Worm (Caenorhabditis elegans) whole organism, early embryonic: ENCODE measurements around the gene F07C6.3.

Source experiments
- B0310.2 ChIP-seq: sonication (generic microtip); optimal IDR thresholded peaks from 2 replicates; lab custom pipeline; 2016; ENCODE audit warnings: mild to moderate bottlenecking, missing genetic modification characterization, missing compliant biosample characterization
- F13C5.2 ChIP-seq: sonication (generic microtip); optimal IDR thresholded peaks from 2 replicates; lab custom pipeline; 2017; ENCODE audit warnings: mild to moderate bottlenecking, missing genetic modification characterization, inconsistent platforms, missing compliant biosample characterization
- aly-1 ChIP-seq: sonication (generic microtip); optimal IDR thresholded peaks from 2 replicates; lab custom pipeline; 2016; ENCODE audit warnings: missing genetic modification characterization, missing compliant biosample characterization
- ama-1 ChIP-seq: fragments of 150-350 bp; optimal IDR thresholded peaks from 2 replicates; lab custom pipeline; 2014
- ceh-13 ChIP-seq: fragments of 200-800 bp; sonication (Bioruptor generic); optimal IDR thresholded peaks from 2 replicates; lab custom pipeline; 2018; ENCODE audit warnings: mild to moderate bottlenecking, missing genetic modification characterization, missing compliant biosample characterization
- ceh-36 ChIP-seq: sonication (generic microtip); optimal IDR thresholded peaks from 2 replicates; lab custom pipeline; 2016; ENCODE audit warnings: missing genetic modification characterization, inconsistent platforms, missing compliant biosample characterization
- ets-7 ChIP-seq: sonication (generic microtip); optimal IDR thresholded peaks from 2 replicates; lab custom pipeline; 2016; ENCODE audit warnings: missing genotype, missing genetic modification characterization, missing compliant biosample characterization
- flt-1 ChIP-seq: fragments of 200-800 bp; sonication (Bioruptor generic); IDR thresholded peaks from 2 replicates; pipeline ENCODE4 v1.3.6; 2022; ENCODE audit warnings: missing genetic modification characterization, missing compliant biosample characterization
- hmbx-1 ChIP-seq: sonication (generic microtip); optimal IDR thresholded peaks from 2 replicates; lab custom pipeline; 2016; ENCODE audit warnings: mild to moderate bottlenecking, missing genetic modification characterization, missing compliant biosample characterization
- hmg-4 ChIP-seq: fragments of 200-800 bp; sonication (Bioruptor generic); optimal IDR thresholded peaks from 2 replicates; lab custom pipeline; 2018; ENCODE audit warnings: mild to moderate bottlenecking, missing genetic modification characterization, missing compliant biosample characterization
- hnd-1 ChIP-seq: sonication (generic microtip); optimal IDR thresholded peaks from 2 replicates; lab custom pipeline; 2016; ENCODE audit warnings: missing genetic modification characterization, missing compliant biosample characterization
- pes-1 ChIP-seq: fragments of 200-800 bp; sonication (Bioruptor generic); IDR thresholded peaks from 2 replicates; pipeline ENCODE4 v1.3.6; 2022; ENCODE audit warnings: missing genetic modification reagents, missing genetic modification characterization, missing compliant biosample characterization
- scrt-1 ChIP-seq: fragments of 200-800 bp; sonication (Bioruptor generic); IDR thresholded peaks from 2 replicates; pipeline ENCODE4 v1.3.6; 2022; ENCODE audit warnings: missing genetic modification characterization, missing compliant biosample characterization
- sea-1 ChIP-seq: fragments of 200-800 bp; sonication (Bioruptor generic); conservative IDR thresholded peaks from 2 replicates; pipeline ENCODE4 v1.3.6; 2022; ENCODE audit warnings: missing genetic modification characterization, missing compliant biosample characterization
- tbx-11 ChIP-seq: fragments of 200-800 bp; sonication (Bioruptor generic); IDR thresholded peaks from 2 replicates; pipeline ENCODE4 v1.3.6; 2022; ENCODE audit warnings: missing genetic modification characterization, missing compliant biosample characterization
- tbx-37 ChIP-seq: fragments of 200-800 bp; sonication (Bioruptor generic); conservative IDR thresholded peaks from 2 replicates; pipeline ENCODE4 v1.3.6; 2022; ENCODE audit warnings: missing genetic modification reagents, missing genetic modification characterization, missing compliant biosample characterization
- tra-4 ChIP-seq: sonication (generic microtip); optimal IDR thresholded peaks from 2 replicates; lab custom pipeline; 2017; ENCODE audit warnings: missing genetic modification characterization, missing compliant biosample characterization

The F07C6.3 gene

DNA sequence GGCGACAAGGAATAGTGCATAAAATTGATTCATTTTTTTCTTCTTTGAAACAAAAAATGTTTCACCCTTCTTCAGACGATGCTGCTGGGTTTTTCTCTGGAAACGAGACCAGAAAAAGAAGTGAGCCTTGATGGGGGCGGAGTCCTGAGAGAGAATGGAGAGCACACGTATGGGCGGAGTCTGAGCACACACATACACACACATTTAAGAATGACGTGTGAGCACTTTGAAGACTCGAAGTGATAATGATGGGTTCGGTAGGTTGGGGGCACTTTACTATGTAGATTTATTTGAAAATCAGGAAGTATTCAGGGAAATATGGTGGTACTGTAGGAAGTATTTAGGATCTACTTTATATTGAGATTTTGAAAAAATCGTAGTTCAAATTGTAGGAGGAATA lies 31.6 kb upstream of the F07C6.3 start, which contains the start of gene flp-9:
Gene flp-9 (minus strand): TSS at position 101 of the 400 bp plus-strand sequence.
- no peak for TF ChIP-seq tbx-11
- TF ChIP-seq hnd-1 (tag; lab: Kevin White, UChicago), result no peak
- no peak for TF ChIP-seq ama-1 (lab: Kevin White, UChicago)
- no peak for TF ChIP-seq ets-7
- TF ChIP-seq ceh-13, result no peak
- TF ChIP-seq tbx-37 (GFP tag; lab: Robert Waterston, UW), result no peak
- no peak for TF ChIP-seq tra-4 (tag; lab: Kevin White, UChicago)
- no peak for TF ChIP-seq hmbx-1 (tag; lab: Kevin White, UChicago)
- no peak for TF ChIP-seq ceh-36
- no peak for TF ChIP-seq F13C5.2

DNA sequence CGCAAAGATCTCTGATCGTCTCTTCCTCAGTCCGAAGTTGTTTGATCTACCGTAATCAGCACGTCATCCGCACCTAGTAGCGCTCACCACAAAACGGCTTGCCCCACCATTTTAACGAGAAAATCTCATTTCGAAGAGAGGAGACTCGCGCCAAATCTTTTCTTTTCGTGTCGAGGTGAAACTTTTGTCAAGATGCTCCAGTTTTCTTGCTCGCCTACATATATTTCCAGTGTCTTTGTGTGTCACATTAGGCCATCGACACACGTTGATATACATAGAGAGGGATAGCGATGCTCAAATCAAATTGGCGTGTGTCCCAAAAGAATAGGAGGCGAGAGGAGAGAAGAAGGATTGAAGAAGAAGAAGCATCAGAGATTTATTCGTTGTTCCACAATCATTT lies 26.3 kb upstream of the F07C6.3 start:
- TF ChIP-seq aly-1 (no peak), B0310.2 (tag; lab: Kevin White, UChicago) (no peak), ama-1 (lab: Kevin White, UChicago) (no peak), hnd-1 (tag; lab: Kevin White, UChicago) (no peak), hmbx-1 (tag; lab: Kevin White, UChicago) (no peak), ceh-13 (no peak), ets-7 (no peak), tra-4 (tag; lab: Kevin White, UChicago) (no peak), F13C5.2 (no peak), flt-1 (GFP tag; lab: Robert Waterston, UW) (no peak), pes-1 (GFP tag; lab: Robert Waterston, UW) (no peak), hmg-4 (no peak), tbx-37 (GFP tag; lab: Robert Waterston, UW) (no peak), ceh-36 (no peak), sea-1 (GFP tag; lab: Robert Waterston, UW) (no peak)

DNA sequence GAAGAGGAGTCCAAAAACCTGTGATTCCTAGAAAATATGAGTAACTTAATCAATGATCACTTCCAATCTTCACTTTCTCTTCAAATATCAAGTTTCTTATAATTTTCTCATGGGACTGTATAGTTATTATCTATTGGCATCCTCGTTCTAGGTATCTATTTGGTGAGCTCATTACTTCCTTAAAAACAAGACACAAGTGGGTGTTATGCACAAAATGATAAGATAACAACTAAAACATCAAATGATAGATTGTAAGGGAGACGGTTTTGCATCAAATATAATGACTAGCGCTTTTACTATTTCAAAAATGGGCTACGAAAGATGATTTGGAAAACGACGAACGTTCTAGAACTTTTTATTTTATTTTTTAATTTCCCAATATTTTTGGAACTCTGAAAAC lies 24.0 kb upstream of the F07C6.3 start, which contains the start of gene ZK897.10:
Gene ZK897.10 (plus strand): TSS at position 285 of the 400 bp plus-strand sequence.
- TF ChIP-seq hmbx-1 (tag; lab: Kevin White, UChicago), result no peak
- no peak for TF ChIP-seq pes-1 (GFP tag; lab: Robert Waterston, UW)
- TF ChIP-seq ama-1 (lab: Kevin White, UChicago), result no peak
- no peak for TF ChIP-seq tbx-37 (GFP tag; lab: Robert Waterston, UW)
- no peak for TF ChIP-seq flt-1 (GFP tag; lab: Robert Waterston, UW)
- no peak for TF ChIP-seq tbx-11
- TF ChIP-seq tra-4 (tag; lab: Kevin White, UChicago), result no peak
- TF ChIP-seq ceh-36, result no peak
- TF ChIP-seq aly-1, result no peak
- TF ChIP-seq hnd-1 (tag; lab: Kevin White, UChicago), result no peak
- TF ChIP-seq hmg-4, result no peak

ce11 chrIV:12771414-12771813 lies 17.6 kb upstream of the F07C6.3 start:
- TF ChIP-seq tbx-11 (no peak), ets-7 (no peak), F13C5.2 (no peak), hnd-1 (tag; lab: Kevin White, UChicago) (no peak), aly-1 (no peak), B0310.2 (tag; lab: Kevin White, UChicago) (no peak), hmg-4 (no peak), pes-1 (GFP tag; lab: Robert Waterston, UW) (no peak), ama-1 (lab: Kevin White, UChicago) (no peak), ceh-36 (no peak), hmbx-1 (tag; lab: Kevin White, UChicago) (no peak), ceh-13 (no peak), sea-1 (GFP tag; lab: Robert Waterston, UW) (no peak), flt-1 (GFP tag; lab: Robert Waterston, UW) (no peak)

DNA sequence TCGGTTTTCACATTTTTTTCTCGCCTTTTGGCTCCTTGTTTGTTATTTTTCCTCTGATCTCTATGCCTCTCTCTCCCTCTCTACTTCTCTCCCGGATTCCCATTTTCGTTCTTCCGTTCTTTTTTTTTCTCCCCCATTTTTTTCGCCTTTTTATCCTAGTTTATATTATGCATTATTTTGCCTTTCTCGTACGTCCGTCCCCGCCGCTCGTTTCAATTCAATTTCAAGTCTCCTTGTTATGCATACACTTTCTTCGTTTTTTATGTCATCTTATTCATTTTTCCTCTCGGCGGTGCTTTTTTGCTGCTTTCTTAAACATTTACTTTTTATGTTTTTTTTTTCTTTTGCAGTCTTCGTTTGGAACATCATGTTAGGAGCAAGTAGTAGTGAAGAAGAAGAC lies 15.5 kb upstream of the F07C6.3 start, which contains the start of gene unc-31:
Gene unc-31 (plus strand): TSS at position 349 of the 400 bp plus-strand sequence.
- TF ChIP-seq tbx-37 (GFP tag; lab: Robert Waterston, UW), result no peak
- no peak for TF ChIP-seq ceh-13
- TF ChIP-seq flt-1 (GFP tag; lab: Robert Waterston, UW), result no peak
- no peak for TF ChIP-seq hmbx-1 (tag; lab: Kevin White, UChicago)
- no peak for TF ChIP-seq F13C5.2
- TF ChIP-seq aly-1, result no peak
- TF ChIP-seq B0310.2 (tag; lab: Kevin White, UChicago), result no peak

ce11 chrIV:12780980-12781379 lies 8.1 kb upstream of the F07C6.3 start:
- no peak for TF ChIP-seq tbx-11
- TF ChIP-seq ceh-13, result no peak
- TF ChIP-seq F13C5.2, result no peak

DNA sequence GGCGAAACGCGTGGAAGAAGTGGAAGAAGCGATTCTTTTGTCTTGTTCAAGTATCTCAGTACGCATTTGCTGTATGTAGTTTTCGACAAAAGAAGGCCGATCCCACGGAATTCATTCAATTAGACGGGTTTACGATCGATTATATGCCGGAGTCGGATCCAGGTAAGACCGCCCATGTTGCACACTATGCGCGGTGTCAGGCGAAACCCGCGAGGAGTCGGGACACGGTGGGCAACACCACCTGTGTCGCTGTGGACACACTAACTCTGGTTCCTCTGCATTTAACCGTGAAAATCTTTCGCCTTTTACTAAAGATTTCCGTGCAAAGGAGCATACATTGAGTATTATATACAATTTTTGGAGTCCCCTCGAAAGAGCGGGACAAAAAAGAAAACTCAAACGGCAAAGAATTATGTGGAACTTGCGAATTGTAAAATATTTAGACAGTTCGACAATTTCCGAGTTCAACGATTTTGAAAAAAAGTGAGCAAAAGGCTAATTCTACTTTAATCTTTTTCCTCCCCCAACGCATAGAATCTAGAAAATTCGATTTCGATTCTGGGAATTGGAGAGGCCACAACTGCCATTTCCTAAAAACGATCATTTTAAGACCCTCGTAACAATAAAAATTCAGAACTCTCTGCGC lies 7.1 kb upstream of the F07C6.3 start:
- TF ChIP-seq sea-1 (GFP tag; lab: Robert Waterston, UW) (0 out of 2 replicates have a peak, but pooled peaks have one; percentile 40), B0310.2 (tag; lab: Kevin White, UChicago) (no peak)

- TF ChIP-seq B0310.2 (tag; lab: Kevin White, UChicago) (no peak), hmg-4 (no peak), hmbx-1 (tag; lab: Kevin White, UChicago) (no peak), hnd-1 (tag; lab: Kevin White, UChicago) (no peak)
Measured at ce11 chrIV:12783165-12783564, 5.9 kb upstream of the F07C6.3 start.

DNA sequence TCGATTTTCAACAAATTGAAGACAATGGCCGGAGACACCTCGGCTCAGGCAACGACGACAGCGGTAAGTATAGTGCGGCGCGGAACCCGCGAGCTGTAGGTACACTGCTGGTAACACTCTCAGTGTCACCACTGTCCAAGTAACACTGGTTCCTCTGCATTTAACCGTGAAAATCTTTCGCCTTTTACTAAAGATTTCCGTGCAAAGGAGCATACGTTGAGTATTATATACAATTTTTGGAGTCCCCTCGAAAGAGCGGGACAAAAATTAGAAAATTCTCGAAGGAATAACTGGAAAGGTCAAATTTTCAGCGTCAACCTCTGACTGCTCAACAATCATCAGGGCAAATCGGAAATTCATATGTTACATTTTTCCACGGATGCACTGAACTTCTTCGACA lies 3.0 kb upstream of the F07C6.3 start:
- no peak for TF ChIP-seq tbx-37 (GFP tag; lab: Robert Waterston, UW)
- TF ChIP-seq sea-1 (GFP tag; lab: Robert Waterston, UW), result no peak
- TF ChIP-seq hmg-4, result no peak
- no peak for TF ChIP-seq ama-1 (lab: Kevin White, UChicago)
- no peak for TF ChIP-seq ets-7
- no peak for TF ChIP-seq scrt-1 (GFP tag; lab: Robert Waterston, UW)
